Worm (Caenorhabditis elegans): ENCODE data around the gene klp-11.

Gene klp-11

ce11 chrIV:8794895-8795665 is 33.2 kb upstream of the klp-11 start (continued):
- no peak for TF ChIP-seq hpl-2 (GFP tag; optimal IDR thresholded peaks at IDR 0.05)

DNA sequence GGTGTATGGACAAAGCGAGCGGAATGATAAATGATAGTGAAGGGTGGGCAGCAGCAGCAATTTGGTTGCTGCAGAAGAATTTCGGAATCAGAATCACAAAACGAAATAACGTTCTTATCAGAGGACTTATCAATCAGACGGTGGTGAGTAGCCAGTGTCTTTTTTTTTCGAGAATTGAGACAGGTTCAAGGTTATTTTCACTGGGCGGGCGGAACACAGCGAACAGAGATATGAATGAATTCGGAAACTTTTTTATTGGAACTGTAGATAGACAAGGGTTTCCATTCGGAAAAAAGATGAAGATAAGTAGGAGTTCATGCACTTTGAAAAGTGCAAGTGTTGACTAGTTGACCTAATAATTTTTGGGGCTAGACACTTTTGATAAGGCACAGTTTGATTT is 31.4 kb upstream of the klp-11 start:
- no peak for TF ChIP-seq mef-2 (tag; optimal IDR thresholded peaks at IDR 0.05)
- TF ChIP-seq nhr-11 (tag; optimal IDR thresholded peaks at IDR 0.05) = no peak
- TF ChIP-seq mep-1 (tag; optimal IDR thresholded peaks at IDR 0.05) = no peak
- TF ChIP-seq fos-1 (tag; optimal IDR thresholded peaks at IDR 0.05) = no peak
- TF ChIP-seq lin-14 (GFP tag; optimal IDR thresholded peaks at IDR 0.05) = peak; percentile 56
- no peak for TF ChIP-seq ztf-11 (tag; optimal IDR thresholded peaks at IDR 0.05)
- no peak for TF ChIP-seq skn-1 (tag; optimal IDR thresholded peaks at IDR 0.05)
- peak; percentile 71 for TF ChIP-seq blmp-1 (tag; optimal IDR thresholded peaks at IDR 0.05)
- peak in 4 of 6 experiments; percentile 36 to 87 (median 82) for TF ChIP-seq elt-3 (tag; optimal IDR thresholded peaks at IDR 0.05)
- no peak for TF ChIP-seq xbp-1 (tag; optimal IDR thresholded peaks at IDR 0.05)
- TF ChIP-seq pax-3 (tag; optimal IDR thresholded peaks at IDR 0.05) = no peak
- TF ChIP-seq nhr-90 (tag; optimal IDR thresholded peaks at IDR 0.05; ENCODE audit: poor library complexity) = no peak
- no peak for TF ChIP-seq isw-1 (GFP tag; IDR thresholded peaks at IDR 0.05)
- TF ChIP-seq efl-1 (optimal IDR thresholded peaks at IDR 0.05) = no peak
- peak in 1 of 2 experiments; percentile 17 for TF ChIP-seq efl-1 (GFP tag; optimal IDR thresholded peaks at IDR 0.05 in 1 of 2)
- TF ChIP-seq fkh-8 (tag; optimal IDR thresholded peaks at IDR 0.05) = no peak
- no peak for TF ChIP-seq swsn-7 (tag; optimal IDR thresholded peaks at IDR 0.05)
- no peak for TF ChIP-seq C34B4.2 (tag; optimal IDR thresholded peaks at IDR 0.05)
- no peak for TF ChIP-seq nhr-20 (tag; optimal IDR thresholded peaks at IDR 0.05)
- TF ChIP-seq nhr-237 (tag; optimal IDR thresholded peaks at IDR 0.05) = no peak
- no peak for TF ChIP-seq unc-130 (tag; optimal IDR thresholded peaks at IDR 0.05)

DNA sequence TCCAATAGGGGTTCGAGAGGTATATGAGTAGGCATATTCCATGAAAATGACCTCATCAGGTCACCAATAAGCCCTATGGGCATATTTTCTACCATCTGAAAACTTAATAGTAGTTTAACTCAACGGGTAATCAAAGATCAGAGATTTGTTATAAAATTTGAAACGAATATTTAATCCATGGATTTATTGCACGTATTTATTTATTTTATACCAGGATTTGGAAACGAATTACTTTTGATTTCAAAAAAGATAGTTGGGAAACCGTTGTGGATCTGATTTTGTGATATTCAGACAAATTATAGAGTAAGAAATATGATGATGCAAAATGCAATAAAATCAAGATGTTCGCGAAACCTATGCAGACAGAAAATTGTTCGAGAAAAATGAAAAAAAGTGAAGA is 30.9 kb upstream of the klp-11 start, which contains the start of gene C33D9.3:
TSS of gene C33D9.3 (minus strand) at position 101 of the 400 bp plus-strand sequence.
- TF ChIP-seq sptf-1 (tag; optimal IDR thresholded peaks at IDR 0.05) (no peak), pqm-1 (tag; optimal IDR thresholded peaks at IDR 0.05) (no peak), sup-37 (GFP tag; optimal IDR thresholded peaks at IDR 0.05) (no peak), nhr-19 (GFP tag; conservative IDR thresholded peaks at IDR 0.05) (no peak), isw-1 (GFP tag; IDR thresholded peaks at IDR 0.05) (no peak), ztf-11 (tag; optimal IDR thresholded peaks at IDR 0.05) (no peak), ceh-8 (GFP tag; optimal IDR thresholded peaks at IDR 0.05) (no peak), hlh-17 (GFP tag; optimal IDR thresholded peaks at IDR 0.05; ENCODE audit: borderline replicate concordance) (no peak), dpl-1 (GFP tag; optimal IDR thresholded peaks at IDR 0.05) (no peak), lin-39 (tag; optimal IDR thresholded peaks at IDR 0.05) (no peak)

ce11 chrIV:8790144-8790543 is 28.3 kb upstream of the klp-11 start, which contains the start of gene sru-35:
Gene sru-35, minus strand, starts transcription at chrIV:8790244.
- no peak for TF ChIP-seq ceh-90 (tag; optimal IDR thresholded peaks at IDR 0.05)
- no peak for TF ChIP-seq ceh-8 (GFP tag; optimal IDR thresholded peaks at IDR 0.05)
- TF ChIP-seq isw-1 (GFP tag; IDR thresholded peaks at IDR 0.05) = no peak
- TF ChIP-seq unc-130 (tag; optimal IDR thresholded peaks at IDR 0.05) = no peak
- no peak for TF ChIP-seq nhr-71 (tag; optimal IDR thresholded peaks at IDR 0.05)
- no peak for TF ChIP-seq nhr-20 (tag; optimal IDR thresholded peaks at IDR 0.05)
- no peak for TF ChIP-seq unc-62 (GFP tag; optimal IDR thresholded peaks at IDR 0.05)
- no peak for TF ChIP-seq F16B12.6 (tag; optimal IDR thresholded peaks at IDR 0.05)
- no peak for TF ChIP-seq C04F5.9 (tag; optimal IDR thresholded peaks at IDR 0.05)
- no peak for TF ChIP-seq ama-1 (optimal IDR thresholded peaks at IDR 0.05)
